ENCODE assay signal across 2 fruit fly cellular contexts in genomic region chrX:19666991-19667409, dm6.
A peak's percentile ranks its signal among the peaks of the same experiment; 100 is the strongest.
TF ChIP-seq lines count a peak whose summit lies in the region.

Gene Zw (plus strand): TSS chrX:19667252.

TF ChIP-seq in whole organism, embryonic, 481 proteins besides CTCF, POLR2A, EP300 and RAD21 (continued from another document and continues in another):
- TF ChIP-seq da (GFP tag; optimal IDR thresholded peaks at IDR 0.05; lab: Kevin White, UChicago), result no peak
- peak; percentile 30 for TF ChIP-seq dmrt11E (tag; optimal IDR thresholded peaks at IDR 0.05; lab: Kevin White, UChicago)
- TF ChIP-seq Neu2 (GFP tag; optimal IDR thresholded peaks at IDR 0.05; lab: Kevin White, UChicago; ENCODE audit: borderline replicate concordance), result no peak
- no peak for TF ChIP-seq CG8281 (tag; optimal IDR thresholded peaks at IDR 0.05; lab: Kevin White, UChicago)
- TF ChIP-seq peb (GFP tag; IDR thresholded peaks at IDR 0.05; lab: Robert Waterston, UW), result no peak
- TF ChIP-seq CG14050 (GFP tag; IDR thresholded peaks at IDR 0.05; lab: Robert Waterston, UW), result no peak
- TF ChIP-seq CG31224 (GFP tag; IDR thresholded peaks at IDR 0.05; lab: Robert Waterston, UW), result 0 out of 2 replicates have a peak, but pooled peaks have one; percentile 38
- no peak for TF ChIP-seq Stat92E (GFP tag; optimal IDR thresholded peaks at IDR 0.05; lab: Kevin White, UChicago)
- TF ChIP-seq sug (tag; optimal IDR thresholded peaks at IDR 0.05; lab: Kevin White, UChicago), result peak; percentile 62
- TF ChIP-seq CG4424 (GFP tag; optimal IDR thresholded peaks at IDR 0.05; lab: Kevin White, UChicago), result peak; percentile 52
- peak; percentile 80 for TF ChIP-seq CG4360 (GFP tag; IDR thresholded peaks at IDR 0.05; lab: Robert Waterston, UW)
- TF ChIP-seq odd (GFP tag; optimal IDR thresholded peaks at IDR 0.05; lab: Kevin White, UChicago), result no peak
- peak; percentile 30 for TF ChIP-seq pnt (GFP tag; optimal IDR thresholded peaks at IDR 0.05; lab: Kevin White, UChicago)
- no peak for TF ChIP-seq CG10565 (GFP tag; optimal IDR thresholded peaks at IDR 0.05; lab: Kevin White, UChicago)
- no peak for TF ChIP-seq HLH4C (GFP tag; IDR thresholded peaks at IDR 0.05; lab: Robert Waterston, UW; ENCODE audit: partially characterized antibody)
- TF ChIP-seq ken (GFP tag; IDR thresholded peaks at IDR 0.05; lab: Robert Waterston, UW), result peak; percentile 55; the same call in 1 of the 3 replicates
- 0 out of 3 replicates have a peak, but pooled peaks have one; percentile 37 for TF ChIP-seq vnd (GFP tag; IDR thresholded peaks at IDR 0.05; lab: Robert Waterston, UW; ENCODE audit: partially characterized antibody)
- no peak for TF ChIP-seq Sry-δ (GFP tag; optimal IDR thresholded peaks at IDR 0.05; lab: Kevin White, UChicago)
- peak; percentile 87 for TF ChIP-seq Rfx (GFP tag; IDR thresholded peaks at IDR 0.05; lab: Robert Waterston, UW)
- TF ChIP-seq CG4707 (GFP tag; optimal IDR thresholded peaks at IDR 0.05; lab: Kevin White, UChicago), result no peak
- TF ChIP-seq CG34422 (GFP tag; IDR thresholded peaks at IDR 0.05; lab: Robert Waterston, UW), result peak; percentile 72; the same call in 2 of the 3 replicates
- no peak for TF ChIP-seq btn (GFP tag; optimal IDR thresholded peaks at IDR 0.05; lab: Kevin White, UChicago)
- no peak for TF ChIP-seq Jarid2 (GFP tag; optimal IDR thresholded peaks at IDR 0.05; lab: Kevin White, UChicago)
- no peak for TF ChIP-seq Dek (tag; optimal IDR thresholded peaks at IDR 0.05; lab: Kevin White, UChicago)
- TF ChIP-seq CG11696 (GFP tag; IDR thresholded peaks at IDR 0.05; lab: Robert Waterston, UW), result no peak
- peak; percentile 53 for TF ChIP-seq gro (GFP tag; optimal IDR thresholded peaks at IDR 0.05; lab: Kevin White, UChicago)
- peak; percentile 53 for TF ChIP-seq CG1603 (tag; optimal IDR thresholded peaks at IDR 0.05; lab: Kevin White, UChicago)
- TF ChIP-seq z (GFP tag; IDR thresholded peaks at IDR 0.05; lab: Robert Waterston, UW), result no peak
- TF ChIP-seq HLH54F (GFP tag; optimal IDR thresholded peaks at IDR 0.05; lab: Kevin White, UChicago), result peak; percentile 53
- peak; percentile 0 for TF ChIP-seq CG1529 (GFP tag; optimal IDR thresholded peaks at IDR 0.05; lab: Kevin White, UChicago)
- no peak for TF ChIP-seq CrebB (tag; optimal IDR thresholded peaks at IDR 0.05; lab: Kevin White, UChicago)
- TF ChIP-seq row (GFP tag; IDR thresholded peaks at IDR 0.05; lab: Robert Waterston, UW), result peak; percentile 94
- peak; percentile 52 for TF ChIP-seq CG15269 (tag; optimal IDR thresholded peaks at IDR 0.05; lab: Kevin White, UChicago)
- no peak for TF ChIP-seq Dfd (GFP tag; optimal IDR thresholded peaks at IDR 0.05; lab: Kevin White, UChicago)
- TF ChIP-seq unc-4 (GFP tag; IDR thresholded peaks at IDR 0.05; lab: Robert Waterston, UW; ENCODE audit: partially characterized antibody), result no peak
- TF ChIP-seq jigr1 (GFP tag; IDR thresholded peaks at IDR 0.05; lab: Robert Waterston, UW), result no peak; the same call in 2 of the 3 replicates
- no peak for TF ChIP-seq HmgD (GFP tag; optimal IDR thresholded peaks at IDR 0.05; lab: Kevin White, UChicago)
- peak; percentile 59 for TF ChIP-seq CG32772 (GFP tag; IDR thresholded peaks at IDR 0.05; lab: Robert Waterston, UW)
- no peak for TF ChIP-seq emc (GFP tag; optimal IDR thresholded peaks at IDR 0.05; lab: Kevin White, UChicago)
- TF ChIP-seq CG17186 (GFP tag; optimal IDR thresholded peaks at IDR 0.05; lab: Kevin White, UChicago), result no peak
- peak; percentile 28 for TF ChIP-seq CG12219 (GFP tag; optimal IDR thresholded peaks at IDR 0.05; lab: Kevin White, UChicago)
- peak; percentile 25 for TF ChIP-seq Meics (GFP tag; optimal IDR thresholded peaks at IDR 0.05; lab: Kevin White, UChicago)
- TF ChIP-seq CG30431 (GFP tag; optimal IDR thresholded peaks at IDR 0.05; lab: Kevin White, UChicago), result peak; percentile 47
- TF ChIP-seq shn (GFP tag; optimal IDR thresholded peaks at IDR 0.05; lab: Kevin White, UChicago), result peak; percentile 35
- TF ChIP-seq fd3F (GFP tag; optimal IDR thresholded peaks at IDR 0.05; lab: Kevin White, UChicago), result no peak
- peak; percentile 84 for TF ChIP-seq vvl (GFP tag; IDR thresholded peaks at IDR 0.05; lab: Robert Waterston, UW)
- TF ChIP-seq CG10959 (GFP tag; IDR thresholded peaks at IDR 0.05; lab: Robert Waterston, UW), result 0 out of 2 replicates have a peak, but pooled peaks have one; percentile 36
- TF ChIP-seq ewg (GFP tag; optimal IDR thresholded peaks at IDR 0.05; lab: Kevin White, UChicago), result no peak
- TF ChIP-seq Atf3 (GFP tag; optimal IDR thresholded peaks at IDR 0.05; lab: Kevin White, UChicago), result peak; percentile 6
- TF ChIP-seq corto (GFP tag; optimal IDR thresholded peaks at IDR 0.05; lab: Kevin White, UChicago), result no peak
- TF ChIP-seq CG12236 (GFP tag; optimal IDR thresholded peaks at IDR 0.05; lab: Kevin White, UChicago), result no peak
- no peak for TF ChIP-seq CkIIα-i1 (GFP tag; IDR thresholded peaks at IDR 0.05; lab: Robert Waterston, UW)
- TF ChIP-seq CG12071 (GFP tag; optimal IDR thresholded peaks at IDR 0.05; lab: Kevin White, UChicago), result peak; percentile 9
- TF ChIP-seq CG4854 (GFP tag; optimal IDR thresholded peaks at IDR 0.05; lab: Kevin White, UChicago), result no peak
- no peak for TF ChIP-seq psq (GFP tag; optimal IDR thresholded peaks at IDR 0.05; lab: Kevin White, UChicago)
- peak; percentile 45 for TF ChIP-seq grau (tag; optimal IDR thresholded peaks at IDR 0.05; lab: Kevin White, UChicago)
- no peak for TF ChIP-seq hkb (optimal IDR thresholded peaks at IDR 0.05; lab: Kevin White, UChicago)
- peak; percentile 27; the same call in 1 of the 2 replicates for TF ChIP-seq hkb (GFP tag; IDR thresholded peaks at IDR 0.05; lab: Robert Waterston, UW)
- TF ChIP-seq CG17612 (GFP tag; IDR thresholded peaks at IDR 0.05; lab: Robert Waterston, UW), result no peak
- peak; percentile 19 for TF ChIP-seq PHDP (tag; optimal IDR thresholded peaks at IDR 0.05; lab: Kevin White, UChicago)
- TF ChIP-seq lbe (GFP tag; optimal IDR thresholded peaks at IDR 0.05; lab: Kevin White, UChicago), result peak; percentile 40
- TF ChIP-seq Rx (GFP tag; IDR thresholded peaks at IDR 0.05; lab: Robert Waterston, UW), result no peak
- TF ChIP-seq en (GFP tag; optimal IDR thresholded peaks at IDR 0.05; lab: Kevin White, UChicago), result peak; percentile 0
- peak; percentile 61 for TF ChIP-seq mam (GFP tag; optimal IDR thresholded peaks at IDR 0.05; lab: Kevin White, UChicago)
- TF ChIP-seq CG31388 (GFP tag; optimal IDR thresholded peaks at IDR 0.05; lab: Kevin White, UChicago), result no peak
- no peak for TF ChIP-seq CG14860 (GFP tag; IDR thresholded peaks at IDR 0.05; lab: Robert Waterston, UW; ENCODE audit: partially characterized antibody)

TF ChIP-seq in whole organism, prepupa, 60 proteins besides CTCF, POLR2A, EP300 and RAD21 (continued from another document):
- TF ChIP-seq fd85E (GFP tag; optimal IDR thresholded peaks at IDR 0.05; lab: Kevin White, UChicago) (no peak), salr (GFP tag; optimal IDR thresholded peaks at IDR 0.05; lab: Kevin White, UChicago) (peak in 1 of 2 experiments; percentile 30), CG6808 (GFP tag; optimal IDR thresholded peaks at IDR 0.05; lab: Kevin White, UChicago) (peak; percentile 39), CG10631 (GFP tag; optimal IDR thresholded peaks at IDR 0.05; lab: Kevin White, UChicago) (no peak), CG8632 (GFP tag; optimal IDR thresholded peaks at IDR 0.05; lab: Kevin White, UChicago) (peak; percentile 36), cyc (GFP tag; optimal IDR thresholded peaks at IDR 0.05; lab: Kevin White, UChicago) (peak; percentile 72), dac (GFP tag; optimal IDR thresholded peaks at IDR 0.05; lab: Kevin White, UChicago) (peak; percentile 16), OdsH (GFP tag; optimal IDR thresholded peaks at IDR 0.05; lab: Kevin White, UChicago) (peak; percentile 39), eg (GFP tag; IDR thresholded peaks at IDR 0.05; lab: Robert Waterston, UW) (peak; percentile 74)
